Worm (Caenorhabditis elegans): ENCODE data around the gene lelo-4.

- TF ChIP-seq W03F9.2 (tag; optimal IDR thresholded peaks at IDR 0.05) (peak; percentile 52), dao-5 (tag; optimal IDR thresholded peaks at IDR 0.05) (no peak), him-1 (tag; optimal IDR thresholded peaks at IDR 0.05) (peak; percentile 40)
Observed at ce11 chrII:5701485-5701884, 13.2 kb upstream of the lelo-4 start.
